Worm (Caenorhabditis elegans): Measurements from ENCODE around the gene hda-2.

hda-2 gene

ce11 chrII:8059532-8059931 lies 37.2 kb upstream of the hda-2 start:
- TF ChIP-seq sma-9 (GFP tag; optimal IDR thresholded peaks at IDR 0.05) (peak; percentile 18), sma-9 (tag; optimal IDR thresholded peaks at IDR 0.05) (no peak), nhr-23 (tag; optimal IDR thresholded peaks at IDR 0.05) (no peak), unc-39 (tag; optimal IDR thresholded peaks at IDR 0.05) (no peak), nhr-21 (tag; optimal IDR thresholded peaks at IDR 0.05) (peak; percentile 24)

- no peak for TF ChIP-seq nhr-12 (tag; optimal IDR thresholded peaks at IDR 0.05)
- no peak for TF ChIP-seq mab-5 (tag; optimal IDR thresholded peaks at IDR 0.05)
- no peak for TF ChIP-seq R02D3.7 (tag; optimal IDR thresholded peaks at IDR 0.05)
- no peak for TF ChIP-seq ama-1 (optimal IDR thresholded peaks at IDR 0.05)
- no peak for TF ChIP-seq sem-4 (tag; optimal IDR thresholded peaks at IDR 0.05)
- TF ChIP-seq elt-1 (tag; optimal IDR thresholded peaks at IDR 0.05): no peak
- no peak for TF ChIP-seq ceh-82 (tag; optimal IDR thresholded peaks at IDR 0.05)
- TF ChIP-seq elt-3 (tag; optimal IDR thresholded peaks at IDR 0.05): no peak
- TF ChIP-seq nhr-11 (tag; optimal IDR thresholded peaks at IDR 0.05): no peak
- TF ChIP-seq nhr-6 (tag; optimal IDR thresholded peaks at IDR 0.05): no peak
- TF ChIP-seq peb-1 (tag; optimal IDR thresholded peaks at IDR 0.05): no peak
- TF ChIP-seq C34F6.9 (tag; optimal IDR thresholded peaks at IDR 0.05): no peak
- TF ChIP-seq ztf-1 (GFP tag; conservative IDR thresholded peaks at IDR 0.05): no peak
- TF ChIP-seq F13H6.1 (tag; optimal IDR thresholded peaks at IDR 0.05): no peak
- no peak for TF ChIP-seq unc-39 (tag; optimal IDR thresholded peaks at IDR 0.05)
- no peak for TF ChIP-seq sma-3 (GFP tag; optimal IDR thresholded peaks at IDR 0.05)
Measured at ce11 chrII:8058769-8059168, 36.4 kb upstream of the hda-2 start, which contains the start of gene T05H10.8. TSS of gene T05H10.8 (plus strand) at chrII:8059069.

ce11 chrII:8057911-8058310 lies 35.5 kb upstream of the hda-2 start:
- no peak for TF ChIP-seq ZK546.5 (tag; optimal IDR thresholded peaks at IDR 0.05)

- TF ChIP-seq blmp-1 (tag; optimal IDR thresholded peaks at IDR 0.05; ENCODE audit: insufficient read depth) (no peak), nhr-21 (tag; optimal IDR thresholded peaks at IDR 0.05) (no peak), ama-1 (optimal IDR thresholded peaks at IDR 0.05) (no peak), nhr-25 (tag; optimal IDR thresholded peaks at IDR 0.05) (no peak), ceh-16 (tag; optimal IDR thresholded peaks at IDR 0.05) (no peak)
Measured at ce11 chrII:8052850-8053249, 30.5 kb upstream of the hda-2 start, which contains the start of gene T05H10.4. TSS of gene T05H10.4 (plus strand) at chrII:8053150.

- no peak for TF ChIP-seq nhr-10 (tag; optimal IDR thresholded peaks at IDR 0.05)
- TF ChIP-seq blmp-1 (tag; optimal IDR thresholded peaks at IDR 0.05; ENCODE audit: insufficient read depth): no peak
- no peak for TF ChIP-seq Y55F3AM.14 (GFP tag; optimal IDR thresholded peaks at IDR 0.05)
- no peak for TF ChIP-seq nhr-77 (tag; optimal IDR thresholded peaks at IDR 0.05)
- TF ChIP-seq F13H6.1 (tag; optimal IDR thresholded peaks at IDR 0.05): no peak
- no peak for TF ChIP-seq nhr-237 (tag; optimal IDR thresholded peaks at IDR 0.05)
- no peak for TF ChIP-seq mbf-1 (tag; optimal IDR thresholded peaks at IDR 0.05)
- TF ChIP-seq fos-1 (tag; optimal IDR thresholded peaks at IDR 0.05): no peak
Measured at ce11 chrII:8052172-8052571, 29.8 kb upstream of the hda-2 start.

ce11 chrII:8051330-8051729 lies 29.0 kb upstream of the hda-2 start:
- TF ChIP-seq aly-2 (tag; optimal IDR thresholded peaks at IDR 0.05) (no peak), ztf-11 (tag; optimal IDR thresholded peaks at IDR 0.05) (no peak), lin-11 (tag; optimal IDR thresholded peaks at IDR 0.05) (no peak), skn-1 (tag; optimal IDR thresholded peaks at IDR 0.05) (no peak), nhr-77 (tag; optimal IDR thresholded peaks at IDR 0.05) (no peak), nhr-12 (tag; optimal IDR thresholded peaks at IDR 0.05) (no peak), nhr-25 (tag; optimal IDR thresholded peaks at IDR 0.05) (no peak), nhr-21 (tag; optimal IDR thresholded peaks at IDR 0.05) (no peak), egl-27 (tag; optimal IDR thresholded peaks at IDR 0.05) (no peak), unc-55 (GFP tag; optimal IDR thresholded peaks at IDR 0.05) (no peak), C34F6.9 (tag; optimal IDR thresholded peaks at IDR 0.05) (no peak), elt-3 (tag; optimal IDR thresholded peaks at IDR 0.05) (no peak), mbf-1 (tag; optimal IDR thresholded peaks at IDR 0.05) (no peak), gmeb-1 (tag; optimal IDR thresholded peaks at IDR 0.05) (no peak), unc-62 (GFP tag; optimal IDR thresholded peaks at IDR 0.05) (no peak), sma-9 (GFP tag; optimal IDR thresholded peaks at IDR 0.05) (no peak), sma-9 (tag; optimal IDR thresholded peaks at IDR 0.05) (no peak), ama-1 (optimal IDR thresholded peaks at IDR 0.05) (no peak), dmd-4 (tag; optimal IDR thresholded peaks at IDR 0.05) (no peak), lin-39 (tag; optimal IDR thresholded peaks at IDR 0.05) (no peak), elt-1 (tag; optimal IDR thresholded peaks at IDR 0.05) (no peak)
